Fruit fly (Drosophila melanogaster) whole organism: ENCODE results near the gene CG1273.

ENCODE experiments used
- CG8478 ChIP-seq: fragments of >200 bp; optimal IDR thresholded peaks from 2 replicates; lab custom pipeline; 2018; ENCODE audit warnings: inconsistent platforms
- EcR ChIP-seq, 2 experiments: fragments of >200 bp; optimal IDR thresholded peaks; 2 replicates each; lab custom pipeline; 2017; ENCODE audit warnings: missing biosample characterization in 2 of 2, missing genetic modification characterization in 2 of 2, missing genetic modification reagents in 2 of 2
- psq ChIP-seq: fragments of >200 bp; optimal IDR thresholded peaks from 2 replicates; lab custom pipeline; 2017

- TF ChIP-seq EcR (GFP tag; optimal IDR thresholded peaks at IDR 0.05; lab: Kevin White, UChicago) (no peak), psq (lab: Kevin White, UChicago) (no peak), CG8478 (lab: Kevin White, UChicago) (no peak)
Observed at dm6 chr3L:4221792-4222191, 41.7 kb upstream of the CG1273 start.
